Worm (Caenorhabditis elegans): ENCODE measurements around the gene lin-7.

ce11 chrII:14351352-14351751 lies 2.1 kb upstream of the lin-7 start:
- TF ChIP-seq snu-23 (GFP tag; optimal IDR thresholded peaks at IDR 0.05) (no peak), unc-62 (GFP tag; optimal IDR thresholded peaks at IDR 0.05) (no peak), aly-2 (tag; optimal IDR thresholded peaks at IDR 0.05) (no peak), grh-1 (GFP tag; IDR thresholded peaks at IDR 0.05) (no peak), dpl-1 (GFP tag; optimal IDR thresholded peaks at IDR 0.05) (no peak), skn-1 (tag; optimal IDR thresholded peaks at IDR 0.05) (no peak), ama-1 (optimal IDR thresholded peaks at IDR 0.05) (no peak), ztf-4 (tag; optimal IDR thresholded peaks at IDR 0.05) (no peak), mdl-1 (tag; optimal IDR thresholded peaks at IDR 0.05) (no peak), nhr-12 (tag; optimal IDR thresholded peaks at IDR 0.05) (no peak), fos-1 (tag; optimal IDR thresholded peaks at IDR 0.05) (no peak), fkh-10 (GFP tag; optimal IDR thresholded peaks at IDR 0.05) (no peak), mep-1 (tag; optimal IDR thresholded peaks at IDR 0.05) (no peak), ces-1 (GFP tag; optimal IDR thresholded peaks at IDR 0.05) (no peak)
